Worm (Caenorhabditis elegans): ENCODE measurements around the gene T05D4.5.

DNA sequence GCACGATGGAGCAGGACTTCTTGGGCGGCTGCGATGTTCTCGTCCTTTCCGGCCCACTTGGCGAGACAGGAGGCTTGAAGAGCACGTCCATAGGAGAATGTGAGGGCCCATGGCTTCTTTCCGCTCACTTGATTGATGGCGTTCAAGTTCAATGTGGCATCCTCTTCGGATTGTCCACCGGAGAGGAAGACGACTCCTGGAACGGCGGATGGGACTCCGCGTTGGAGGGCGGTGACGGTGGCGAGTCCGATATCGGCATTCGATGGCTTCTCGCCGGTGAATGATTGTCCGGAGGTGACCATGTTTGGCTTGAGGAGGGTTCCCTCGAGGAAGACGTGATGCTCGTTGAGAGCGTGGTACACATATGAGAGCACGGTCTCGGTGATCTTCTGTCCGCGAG lies 17.1 kb upstream of the T05D4.5 start:
- no peak for TF ChIP-seq rnt-1 (tag; optimal IDR thresholded peaks at IDR 0.05)
- TF ChIP-seq pha-4 (tag; optimal IDR thresholded peaks at IDR 0.05), result no peak
- TF ChIP-seq ceh-6 (GFP tag; optimal IDR thresholded peaks at IDR 0.05), result no peak
- no peak for TF ChIP-seq tbx-7 (tag; optimal IDR thresholded peaks at IDR 0.05)
- TF ChIP-seq unc-86 (tag; optimal IDR thresholded peaks at IDR 0.05), result no peak
- TF ChIP-seq ama-1 (optimal IDR thresholded peaks at IDR 0.05), result no peak
- no peak for TF ChIP-seq elt-2 (tag; optimal IDR thresholded peaks at IDR 0.05)
- TF ChIP-seq pqm-1 (tag; optimal IDR thresholded peaks at IDR 0.05), result no peak
- TF ChIP-seq nhr-11 (tag; optimal IDR thresholded peaks at IDR 0.05), result no peak
- TF ChIP-seq ttx-3 (tag; optimal IDR thresholded peaks at IDR 0.05), result no peak
- TF ChIP-seq fax-1 (tag; optimal IDR thresholded peaks at IDR 0.05), result no peak
- no peak for TF ChIP-seq hlh-6 (tag; optimal IDR thresholded peaks at IDR 0.05)

All from whole organism, late embryonic.